Fruit fly (Drosophila melanogaster) whole organism, adult: ENCODE measurements around the gene CG4972.

Experiments
- CG11617 ChIP-seq: fragments of 200-800 bp; sonication (Bioruptor generic); optimal IDR thresholded peaks from 2 replicates; lab custom pipeline; 2017; ENCODE audit warnings: mild to moderate bottlenecking, missing biosample characterization, missing genetic modification reagents, missing genetic modification characterization
- CG12768 ChIP-seq: fragments of 200-800 bp; sonication (Bioruptor generic); optimal IDR thresholded peaks from 2 replicates; lab custom pipeline; 2017; ENCODE audit warnings: missing biosample characterization, missing genetic modification characterization, mild to moderate bottlenecking, moderate library complexity, missing genetic modification reagents
- CG14711 ChIP-seq: fragments of 200-800 bp; sonication (Bioruptor generic); optimal IDR thresholded peaks from 2 replicates; lab custom pipeline; 2018; ENCODE audit warnings: missing biosample characterization, mild to moderate bottlenecking, missing genetic modification characterization, moderate library complexity
- CG1620 ChIP-seq: fragments of 200-800 bp; sonication (Bioruptor generic); optimal IDR thresholded peaks from 2 replicates; lab custom pipeline; 2016; ENCODE audit warnings: missing biosample characterization, missing genetic modification characterization
- CG33017 ChIP-seq: fragments of 200-800 bp; sonication (Bioruptor generic); optimal IDR thresholded peaks from 2 replicates; lab custom pipeline; 2018; ENCODE audit warnings: missing biosample characterization, mild to moderate bottlenecking, missing genetic modification characterization, moderate library complexity
- CG5204 ChIP-seq: fragments of 200-800 bp; sonication (Bioruptor generic); optimal IDR thresholded peaks from 2 replicates; lab custom pipeline; 2016; ENCODE audit warnings: missing biosample characterization, missing genetic modification characterization
- CG7045 ChIP-seq: fragments of 200-800 bp; sonication (Bioruptor generic); optimal IDR thresholded peaks from 2 replicates; lab custom pipeline; 2017; ENCODE audit warnings: missing biosample characterization, mild to moderate bottlenecking, missing genetic modification characterization
- CG7101 ChIP-seq: fragments of 200-800 bp; sonication (Bioruptor generic); optimal IDR thresholded peaks from 2 replicates; lab custom pipeline; 2018; ENCODE audit warnings: missing biosample characterization, mild to moderate bottlenecking, missing genetic modification characterization, moderate library complexity
- Clk ChIP-seq: fragments of 200-800 bp; sonication (Bioruptor generic); optimal IDR thresholded peaks from 2 replicates; lab custom pipeline; 2017; ENCODE audit warnings: missing biosample characterization, missing genetic modification characterization
- Crg-1 ChIP-seq: fragments of 200-800 bp; sonication (Bioruptor generic); optimal IDR thresholded peaks from 2 replicates; lab custom pipeline; 2016; ENCODE audit warnings: missing biosample characterization, missing genetic modification characterization
- Hr96 ChIP-seq: fragments of 200-800 bp; sonication (Bioruptor generic); optimal IDR thresholded peaks from 2 replicates; lab custom pipeline; 2016; ENCODE audit warnings: missing biosample characterization, missing genetic modification characterization
- Mnt ChIP-seq: fragments of 200-800 bp; sonication (Bioruptor generic); optimal IDR thresholded peaks from 2 replicates; lab custom pipeline; 2016; ENCODE audit warnings: missing biosample characterization, mild to moderate bottlenecking, missing genetic modification characterization
- bab1 ChIP-seq: fragments of 200-800 bp; sonication (Bioruptor generic); optimal IDR thresholded peaks from 3 replicates; lab custom pipeline; 2019; ENCODE audit warnings: missing biosample characterization, mild to moderate bottlenecking, missing genetic modification characterization, moderate library complexity
- cic ChIP-seq: fragments of 200-800 bp; sonication (Bioruptor generic); optimal IDR thresholded peaks from 2 replicates; lab custom pipeline; 2017; ENCODE audit warnings: missing biosample characterization, mild to moderate bottlenecking, missing genetic modification characterization, moderate library complexity
- cnc ChIP-seq, 2 experiments: fragments of >200 bp; optimal IDR thresholded peaks; 2 replicates each; lab custom pipeline; 2017
- kay ChIP-seq: fragments of 200-800 bp; sonication (Bioruptor generic); peaks from one replicate; lab custom pipeline; 2016; ENCODE audit warnings: missing biosample characterization, missing genetic modification characterization, borderline replicate concordance
- ovo ChIP-seq: fragments of 200-800 bp; sonication (Bioruptor generic); optimal IDR thresholded peaks from 2 replicates; lab custom pipeline; 2016; ENCODE audit warnings: missing biosample characterization, missing genetic modification characterization
- pad ChIP-seq: fragments of 200-800 bp; sonication (Bioruptor generic); optimal IDR thresholded peaks from 3 replicates; lab custom pipeline; 2017; ENCODE audit warnings: missing biosample characterization, missing genetic modification characterization, mild to moderate bottlenecking, moderate library complexity, missing genetic modification reagents
- tj ChIP-seq: fragments of 200-800 bp; sonication (Bioruptor generic); optimal IDR thresholded peaks from 3 replicates; lab custom pipeline; 2017; ENCODE audit warnings: missing biosample characterization, mild to moderate bottlenecking, missing genetic modification characterization, moderate library complexity
- toe ChIP-seq: fragments of 200-800 bp; sonication (Bioruptor generic); optimal IDR thresholded peaks from 2 replicates; lab custom pipeline; 2016; ENCODE audit warnings: missing biosample characterization, missing genetic modification characterization

The CG4972 gene

dm6 chr2L:10303786-10304185 is 10.8 kb upstream of the CG4972 start, which contains the start of gene nmd:
Gene nmd, minus strand, starts transcription at chr2L:10303947.
- TF ChIP-seq pad (GFP tag; lab: Kevin White, UChicago) (no peak), ovo (GFP tag; lab: Kevin White, UChicago) (no peak), CG1620 (no peak), Hr96 (GFP tag; lab: Kevin White, UChicago) (no peak), CG33017 (tag; lab: Kevin White, UChicago) (peak; percentile 12), cic (GFP tag; lab: Kevin White, UChicago) (no peak), Crg-1 (GFP tag; lab: Kevin White, UChicago) (no peak), CG11617 (no peak), CG12768 (GFP tag; lab: Kevin White, UChicago) (no peak), CG14711 (tag; lab: Kevin White, UChicago) (peak; percentile 28), kay (GFP tag; lab: Kevin White, UChicago) (peak; percentile 67), CG7045 (no peak), bab1 (GFP tag; lab: Kevin White, UChicago) (peak; percentile 61), Clk (no peak), CG5204 (GFP tag; lab: Kevin White, UChicago) (no peak), tj (GFP tag; lab: Kevin White, UChicago) (no peak), Mnt (GFP tag; lab: Kevin White, UChicago) (peak; percentile 79), toe (GFP tag; lab: Kevin White, UChicago) (no peak), CG7101 (tag; lab: Kevin White, UChicago) (no peak), cnc (optimal IDR thresholded peaks at IDR 0.05; lab: Kevin White, UChicago) (no peak)

DNA sequence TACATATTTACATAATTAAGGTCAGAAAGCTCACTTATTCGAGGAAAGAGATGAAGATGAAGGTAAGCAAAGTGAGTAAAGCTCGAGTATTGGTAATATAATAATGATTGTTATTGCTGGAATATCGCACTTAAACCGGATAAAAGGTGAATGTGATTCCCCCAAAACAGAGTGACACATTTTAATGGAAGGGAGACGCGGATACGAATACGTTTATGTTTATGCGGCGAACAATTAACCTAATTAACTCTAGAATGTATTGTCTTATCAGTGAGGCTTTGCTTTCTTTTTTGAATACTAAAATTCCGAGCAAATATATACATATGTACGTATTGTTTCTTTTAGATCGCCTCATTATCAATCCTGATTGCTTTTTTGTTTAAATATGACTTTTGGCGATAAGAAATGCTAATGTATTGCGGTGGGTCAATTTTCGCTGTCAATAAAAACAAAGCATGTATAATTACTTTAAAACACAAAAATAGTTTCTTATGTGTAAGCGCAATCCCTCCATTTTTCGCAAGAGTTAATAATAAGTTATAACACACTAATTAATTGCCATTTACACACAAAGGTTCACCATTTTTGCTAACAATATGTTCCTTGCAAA is 8.9 kb upstream of the CG4972 start:
- TF ChIP-seq kay (GFP tag; lab: Kevin White, UChicago) (peak; percentile 64), Crg-1 (GFP tag; lab: Kevin White, UChicago) (no peak)

dm6 chr2L:10306518-10307260 is 7.9 kb upstream of the CG4972 start, which contains the start of the genes CG5390 and CG4968:
Gene CG5390, minus strand, starts transcription at chr2L:10306594.
Gene CG4968, plus strand, starts transcription at chr2L:10306922.
- peak; percentile 81 for TF ChIP-seq CG7101 (tag; lab: Kevin White, UChicago)
- no peak for TF ChIP-seq CG5204 (GFP tag; lab: Kevin White, UChicago)
- TF ChIP-seq toe (GFP tag; lab: Kevin White, UChicago), result no peak
- peak; percentile 64 for TF ChIP-seq CG7045
- peak; percentile 57 for TF ChIP-seq CG1620
- TF ChIP-seq CG33017 (tag; lab: Kevin White, UChicago), result peak; percentile 61
- peak; percentile 77 for TF ChIP-seq CG14711 (tag; lab: Kevin White, UChicago)
- TF ChIP-seq Hr96 (GFP tag; lab: Kevin White, UChicago), result no peak
- peak; percentile 23 for TF ChIP-seq Clk
- peak; percentile 58 for TF ChIP-seq Mnt (GFP tag; lab: Kevin White, UChicago)
- peak; percentile 91 for TF ChIP-seq bab1 (GFP tag; lab: Kevin White, UChicago)
- TF ChIP-seq Crg-1 (GFP tag; lab: Kevin White, UChicago), result peak; percentile 36
- no peak for TF ChIP-seq cnc (optimal IDR thresholded peaks at IDR 0.05; lab: Kevin White, UChicago)
- TF ChIP-seq pad (GFP tag; lab: Kevin White, UChicago), result peak; percentile 58
- TF ChIP-seq ovo (GFP tag; lab: Kevin White, UChicago), result peak; percentile 51
- peak; percentile 72 for TF ChIP-seq tj (GFP tag; lab: Kevin White, UChicago)
- TF ChIP-seq CG11617, result peak; percentile 59
- peak; percentile 69 for TF ChIP-seq CG12768 (GFP tag; lab: Kevin White, UChicago)
- TF ChIP-seq cic (GFP tag; lab: Kevin White, UChicago), result peak; percentile 22
- TF ChIP-seq kay (GFP tag; lab: Kevin White, UChicago), result peak; percentile 96

DNA sequence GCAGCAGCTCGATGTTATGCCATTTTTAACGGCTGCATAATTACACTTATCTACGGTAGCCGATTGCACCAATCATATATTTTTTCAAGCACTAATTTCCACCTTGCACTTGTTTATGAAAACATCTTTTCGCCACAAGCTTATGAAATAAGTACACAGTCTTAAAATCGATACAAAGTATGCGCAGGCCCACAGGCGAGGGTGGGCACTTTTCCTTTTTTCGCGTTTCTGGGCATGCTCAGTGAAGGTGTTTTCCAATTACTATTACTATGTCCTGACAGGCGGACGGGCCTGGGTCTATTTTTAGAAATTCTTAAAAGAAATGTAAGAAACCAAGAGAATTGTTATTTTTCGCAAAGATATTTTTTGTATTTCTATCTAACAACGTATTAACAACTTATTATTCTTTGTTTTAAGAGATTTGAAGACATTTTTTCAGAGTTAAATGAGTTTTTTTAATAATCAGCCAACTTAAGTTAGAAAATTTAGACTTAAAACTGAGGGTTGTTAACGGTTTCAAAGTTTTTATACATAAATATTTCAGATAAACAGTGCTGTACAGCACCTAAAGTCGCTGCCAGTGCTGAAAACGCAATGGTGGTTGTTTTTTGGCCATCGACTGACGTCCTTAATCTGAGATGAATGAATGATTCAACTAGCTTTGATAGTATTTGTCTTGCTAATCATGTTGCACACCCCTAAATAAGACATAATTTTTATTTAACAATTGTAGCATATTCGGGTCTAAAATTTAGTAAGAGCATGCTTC is 3.8 kb upstream of the CG4972 start, which contains the start of gene Cdk5alpha:
Gene Cdk5alpha, minus strand, starts transcription at position 343 of the 769 bp plus-strand sequence.
- TF ChIP-seq bab1 (GFP tag; lab: Kevin White, UChicago) (no peak), CG7045 (no peak), cic (GFP tag; lab: Kevin White, UChicago) (peak; percentile 3), CG11617 (no peak)

DNA sequence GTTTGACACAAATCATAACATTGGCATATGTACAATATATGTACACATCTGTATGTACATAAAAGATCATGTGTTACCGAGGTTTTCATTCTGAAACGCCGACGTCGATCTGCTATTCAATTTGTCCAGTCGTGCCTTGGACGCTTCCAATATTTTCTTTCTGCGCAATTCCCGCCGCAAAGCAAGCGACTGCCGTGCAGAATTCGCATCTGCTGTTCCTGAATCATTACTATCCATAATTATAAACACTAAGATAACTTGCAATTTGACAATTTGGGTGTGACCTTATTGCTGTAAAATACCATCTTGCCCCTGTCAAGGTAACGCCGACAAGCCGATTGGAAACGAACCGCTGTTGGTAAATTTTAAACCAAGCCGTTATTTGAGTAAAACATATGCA is 2.8 kb upstream of the CG4972 start:
- no peak for TF ChIP-seq CG7101 (tag; lab: Kevin White, UChicago)
- TF ChIP-seq CG7045, result no peak
- TF ChIP-seq cnc (optimal IDR thresholded peaks at IDR 0.05; lab: Kevin White, UChicago), result no peak
- peak; percentile 32 for TF ChIP-seq bab1 (GFP tag; lab: Kevin White, UChicago)
- TF ChIP-seq ovo (GFP tag; lab: Kevin White, UChicago), result no peak
- no peak for TF ChIP-seq CG33017 (tag; lab: Kevin White, UChicago)
- no peak for TF ChIP-seq Crg-1 (GFP tag; lab: Kevin White, UChicago)
- TF ChIP-seq Mnt (GFP tag; lab: Kevin White, UChicago), result peak; percentile 39
